Fruit fly (Drosophila melanogaster): ENCODE measurements around the gene sens-2.

The sens-2 gene

dm6 chr2L:6830264-6830729, 8.6 kb downstream of the sens-2 start (continued):
- TF ChIP-seq ci (GFP tag; IDR thresholded peaks at IDR 0.05): peak; percentile 33; the same call in 1 of the 3 replicates
- peak in 1 of 2 experiments; percentile 56 for TF ChIP-seq bsh (GFP tag; optimal IDR thresholded peaks at IDR 0.05)
- no peak for TF ChIP-seq CG12942 (GFP tag; optimal IDR thresholded peaks at IDR 0.05)
- no peak for TF ChIP-seq CG11093 (GFP tag; IDR thresholded peaks at IDR 0.05)
- TF ChIP-seq Bgb (GFP tag; IDR thresholded peaks at IDR 0.05; ENCODE audit: partially characterized antibody): no peak
- TF ChIP-seq CG6813 (GFP tag; optimal IDR thresholded peaks at IDR 0.05): peak; percentile 49
- no peak for TF ChIP-seq CG17568 (GFP tag; optimal IDR thresholded peaks at IDR 0.05)
- TF ChIP-seq dmrt11E (tag; optimal IDR thresholded peaks at IDR 0.05): peak; percentile 85
- TF ChIP-seq cato (GFP tag; optimal IDR thresholded peaks at IDR 0.05; ENCODE audit: borderline replicate concordance): no peak
- no peak for TF ChIP-seq Hr3 (GFP tag; optimal IDR thresholded peaks at IDR 0.05)
- TF ChIP-seq her (GFP tag; optimal IDR thresholded peaks at IDR 0.05): no peak
- no peak for TF ChIP-seq vfl (GFP tag; optimal IDR thresholded peaks at IDR 0.05)
- TF ChIP-seq B-H2 (GFP tag; optimal IDR thresholded peaks at IDR 0.05): no peak
- no peak for TF ChIP-seq CG10321 (GFP tag; IDR thresholded peaks at IDR 0.05)
- peak; percentile 36; the same call in 1 of the 2 replicates for TF ChIP-seq E2f1 (GFP tag; IDR thresholded peaks at IDR 0.05)
- TF ChIP-seq pfk (GFP tag; optimal IDR thresholded peaks at IDR 0.05): no peak
- no peak for TF ChIP-seq slou (GFP tag; optimal IDR thresholded peaks at IDR 0.05)
- no peak for TF ChIP-seq CG7786 (GFP tag; optimal IDR thresholded peaks at IDR 0.05)
- peak; percentile 83 for TF ChIP-seq CG2712 (tag; optimal IDR thresholded peaks at IDR 0.05)
- TF ChIP-seq Pdp1 (GFP tag; optimal IDR thresholded peaks at IDR 0.05): peak; percentile 1 to 21
- no peak for TF ChIP-seq CG14860 (GFP tag; IDR thresholded peaks at IDR 0.05; ENCODE audit: partially characterized antibody)
- no peak for TF ChIP-seq Lim3 (GFP tag; IDR thresholded peaks at IDR 0.05)
- TF ChIP-seq CG7745 (tag; optimal IDR thresholded peaks at IDR 0.05): no peak
- no peak for TF ChIP-seq CG11696 (GFP tag; IDR thresholded peaks at IDR 0.05)
- TF ChIP-seq CG4424 (GFP tag; optimal IDR thresholded peaks at IDR 0.05): peak; percentile 61
- TF ChIP-seq Camta (GFP tag; optimal IDR thresholded peaks at IDR 0.05): no peak
- no peak; the same call in 2 of the 3 replicates for TF ChIP-seq tgo (GFP tag; IDR thresholded peaks at IDR 0.05)
- no peak for TF ChIP-seq CG11247 (GFP tag; IDR thresholded peaks at IDR 0.05)
- peak; percentile 19 for TF ChIP-seq CG9817 (tag; optimal IDR thresholded peaks at IDR 0.05)
- no peak for TF ChIP-seq HLH3B (GFP tag; IDR thresholded peaks at IDR 0.05)
- peak; percentile 77 for TF ChIP-seq gem (tag; optimal IDR thresholded peaks at IDR 0.05)
- peak in 1 of 2 experiments; percentile 27 for TF ChIP-seq dpn (GFP tag; optimal IDR thresholded peaks at IDR 0.05)
- no peak for TF ChIP-seq fd64A (GFP tag; optimal IDR thresholded peaks at IDR 0.05)
- no peak for TF ChIP-seq CG33213 (GFP tag; optimal IDR thresholded peaks at IDR 0.05)
- no peak for TF ChIP-seq Six4 (GFP tag; optimal IDR thresholded peaks at IDR 0.05)
- TF ChIP-seq CG13296 (GFP tag; optimal IDR thresholded peaks at IDR 0.05): peak; percentile 12
- no peak for TF ChIP-seq CTCF (GFP tag; optimal IDR thresholded peaks at IDR 0.05)
- no peak for TF ChIP-seq Fer2 (tag; optimal IDR thresholded peaks at IDR 0.05)
- no peak for TF ChIP-seq Mad (GFP tag; optimal IDR thresholded peaks at IDR 0.05)
- peak; percentile 45 for TF ChIP-seq CG17385 (GFP tag; optimal IDR thresholded peaks at IDR 0.05)
- no peak for TF ChIP-seq YL-1 (GFP tag; optimal IDR thresholded peaks at IDR 0.05)
- no peak for TF ChIP-seq Dref (GFP tag; IDR thresholded peaks at IDR 0.05)
- TF ChIP-seq CG32772 (GFP tag; IDR thresholded peaks at IDR 0.05): peak; percentile 30; the same call in 1 of the 2 replicates
- no peak for TF ChIP-seq CG14014 (GFP tag; IDR thresholded peaks at IDR 0.05)
- no peak for TF ChIP-seq dimm (GFP tag; IDR thresholded peaks at IDR 0.05)
- TF ChIP-seq E2f2 (GFP tag; IDR thresholded peaks at IDR 0.05): peak; percentile 40; the same call in 1 of the 2 replicates
- no peak for TF ChIP-seq chinmo (GFP tag; IDR thresholded peaks at IDR 0.05; ENCODE audit: partially characterized antibody)
- peak; percentile 12 for TF ChIP-seq CG3407 (GFP tag; optimal IDR thresholded peaks at IDR 0.05)
- TF ChIP-seq Trl (optimal IDR thresholded peaks at IDR 0.05): no peak
- peak; percentile 11 for TF ChIP-seq Trl (GFP tag; optimal IDR thresholded peaks at IDR 0.05)
- no peak for TF ChIP-seq Mrtf (GFP tag; IDR thresholded peaks at IDR 0.05)
- TF ChIP-seq CG6689 (GFP tag; IDR thresholded peaks at IDR 0.05): peak; percentile 61

Data from whole organism, embryonic.